Worm (Caenorhabditis elegans): Measurements from ENCODE around the gene Y75B7B.2.
A peak's percentile ranks its signal among the peaks of the same experiment; 100 is the strongest.

The Y75B7B.2 gene

ce11 chrV:1252794-1253193, 23.0 kb downstream of the Y75B7B.2 start:
- TF ChIP-seq F33H1.4 (GFP tag; IDR thresholded peaks at IDR 0.05), result no peak
- TF ChIP-seq hlh-12 (tag; optimal IDR thresholded peaks at IDR 0.05), result no peak
- TF ChIP-seq ceh-27 (GFP tag; optimal IDR thresholded peaks at IDR 0.05), result no peak
- no peak for TF ChIP-seq cebp-2 (GFP tag; IDR thresholded peaks at IDR 0.05)
- TF ChIP-seq egl-44 (GFP tag; IDR thresholded peaks at IDR 0.05), result no peak

- no peak for TF ChIP-seq lsy-27 (tag; optimal IDR thresholded peaks at IDR 0.05; ENCODE audit: borderline replicate concordance, insufficient read depth)
- TF ChIP-seq egrh-3 (GFP tag; IDR thresholded peaks at IDR 0.05), result no peak
- no peak for TF ChIP-seq ceh-79 (tag; optimal IDR thresholded peaks at IDR 0.05)
- no peak for TF ChIP-seq B0035.1 (tag; optimal IDR thresholded peaks at IDR 0.05)
- no peak for TF ChIP-seq hrde-1 (tag; optimal IDR thresholded peaks at IDR 0.05; ENCODE audit: borderline replicate concordance)
- TF ChIP-seq hmg-1.2 (GFP tag; IDR thresholded peaks at IDR 0.05), result no peak
- no peak for TF ChIP-seq pbrm-1 (GFP tag; IDR thresholded peaks at IDR 0.05)
- TF ChIP-seq efl-1 (GFP tag; optimal IDR thresholded peaks at IDR 0.05), result no peak
- TF ChIP-seq F39B2.1 (GFP tag; IDR thresholded peaks at IDR 0.05), result no peak
- no peak for TF ChIP-seq nfya-2 (GFP tag; IDR thresholded peaks at IDR 0.05)
- no peak for TF ChIP-seq F10E7.11 (tag; optimal IDR thresholded peaks at IDR 0.05)
- no peak for TF ChIP-seq egl-44 (GFP tag; IDR thresholded peaks at IDR 0.05)
- TF ChIP-seq repo-1 (tag; optimal IDR thresholded peaks at IDR 0.05), result no peak
- no peak for TF ChIP-seq pha-4 (tag; optimal IDR thresholded peaks at IDR 0.05)
- TF ChIP-seq fkh-3 (tag; optimal IDR thresholded peaks at IDR 0.05), result no peak
- TF ChIP-seq somi-1 (GFP tag; optimal IDR thresholded peaks at IDR 0.05), result no peak
- no peak for TF ChIP-seq nfyb-1 (GFP tag; IDR thresholded peaks at IDR 0.05)
- no peak for TF ChIP-seq mes-4 (tag; optimal IDR thresholded peaks at IDR 0.05)
- TF ChIP-seq ztf-25 (GFP tag; IDR thresholded peaks at IDR 0.05), result no peak
- TF ChIP-seq ztf-18 (tag; optimal IDR thresholded peaks at IDR 0.05), result no peak
These were observed 31.7 kb downstream of the Y75B7B.2 start for ce11 chrV:1244021-1244708.

ce11 chrV:1243011-1243410, 32.8 kb downstream of the Y75B7B.2 start:
- TF ChIP-seq zim-3 (tag; optimal IDR thresholded peaks at IDR 0.05), result no peak
- TF ChIP-seq bed-2 (GFP tag; IDR thresholded peaks at IDR 0.05), result no peak
- TF ChIP-seq madf-10 (tag; optimal IDR thresholded peaks at IDR 0.05), result no peak
- TF ChIP-seq K11D2.4 (GFP tag; IDR thresholded peaks at IDR 0.05), result no peak
- TF ChIP-seq F39B2.1 (GFP tag; IDR thresholded peaks at IDR 0.05), result no peak
- no peak for TF ChIP-seq F10E7.11 (tag; optimal IDR thresholded peaks at IDR 0.05)
- no peak for TF ChIP-seq F52B5.7 (tag; optimal IDR thresholded peaks at IDR 0.05)
- TF ChIP-seq him-1 (tag; optimal IDR thresholded peaks at IDR 0.05), result no peak
- no peak for TF ChIP-seq efl-1 (GFP tag; optimal IDR thresholded peaks at IDR 0.05)
- TF ChIP-seq attf-5 (GFP tag; optimal IDR thresholded peaks at IDR 0.05), result no peak
- TF ChIP-seq madf-3 (GFP tag; IDR thresholded peaks at IDR 0.05), result no peak
- no peak for TF ChIP-seq mcd-1 (GFP tag; IDR thresholded peaks at IDR 0.05)

- TF ChIP-seq ztf-25 (GFP tag; IDR thresholded peaks at IDR 0.05) (0 out of 2 replicates have a peak, but pooled peaks have one; percentile 19), tbp1 (GFP tag; optimal IDR thresholded peaks at IDR 0.05) (no peak)
These were observed 33.4 kb downstream of the Y75B7B.2 start for ce11 chrV:1242432-1242831.
